Worm (Caenorhabditis elegans) whole organism, L4/young adult: Measurements from ENCODE around the gene nspf-1.

Experiments
- W03F9.2 ChIP-seq: fragments of 150-350 bp; optimal IDR thresholded peaks from 2 replicates; lab custom pipeline; 2014; ENCODE audit warnings: missing biosample characterization, missing genetic modification characterization
- dao-5 ChIP-seq: sonication (generic microtip); optimal IDR thresholded peaks from 2 replicates; lab custom pipeline; 2016; ENCODE audit warnings: missing genotype, missing genetic modification characterization, moderate library complexity, missing compliant biosample characterization
- him-1 ChIP-seq: sonication (generic microtip); optimal IDR thresholded peaks from 2 replicates; lab custom pipeline; 2016; ENCODE audit warnings: missing genotype, missing genetic modification reagents, missing genetic modification characterization, missing compliant biosample characterization

- TF ChIP-seq W03F9.2 (tag; lab: Kevin White, UChicago) (no peak), him-1 (no peak), dao-5 (no peak)
Observed at ce11 chrII:2736156-2736728, 48.8 kb downstream of the nspf-1 start, which contains the start of gene T05A8.8.
